Worm (Caenorhabditis elegans): ENCODE measurements around the gene M03F8.6.

M03F8.6 gene

ce11 chrV:5917707-5918106 is 36.9 kb downstream of the M03F8.6 start, which contains the start of gene lrpr-1 (continued):
- TF ChIP-seq jun-1 (tag; optimal IDR thresholded peaks at IDR 0.05) (peak; percentile 30), daf-16 (GFP tag; optimal IDR thresholded peaks at IDR 0.05) (peak in 1 of 2 experiments; percentile 49), daf-16 (tag; optimal IDR thresholded peaks at IDR 0.05) (no peak), aha-1 (tag) (peak; percentile 84), mdt-29 (GFP tag; IDR thresholded peaks at IDR 0.05) (0 out of 2 replicates have a peak, but pooled peaks have one; percentile 23), fos-1 (tag; optimal IDR thresholded peaks at IDR 0.05) (no peak), daf-8 (GFP tag; IDR thresholded peaks at IDR 0.05) (no peak), tag-97 (GFP tag; IDR thresholded peaks at IDR 0.05) (peak; percentile 81; the same call in 1 of the 2 replicates), F26F4.8 (GFP tag; conservative IDR thresholded peaks at IDR 0.05) (no peak), F49E8.2 (tag; optimal IDR thresholded peaks at IDR 0.05; ENCODE audit: borderline replicate concordance) (peak; percentile 52), ceh-44 (GFP tag; IDR thresholded peaks at IDR 0.05) (0 out of 2 replicates have a peak, but pooled peaks have one; percentile 18), mes-2 (tag; optimal IDR thresholded peaks at IDR 0.05; ENCODE audit: poor library complexity, severe bottlenecking) (peak; percentile 99), hlh-30 (tag; optimal IDR thresholded peaks at IDR 0.05; ENCODE audit: insufficient read depth) (peak; percentile 52), lin-13 (GFP tag; optimal IDR thresholded peaks at IDR 0.05) (peak; percentile 12), pha-4 (GFP tag; IDR thresholded peaks at IDR 0.05) (no peak), pha-4 (tag; optimal IDR thresholded peaks at IDR 0.05) (no peak), duxl-1 (tag; optimal IDR thresholded peaks at IDR 0.05; ENCODE audit: poor library complexity) (peak; percentile 38), madf-9 (GFP tag; conservative IDR thresholded peaks at IDR 0.05) (peak; percentile 85), hmg-1.1 (GFP tag; IDR thresholded peaks at IDR 0.05) (peak; percentile 66), nhr-6 (tag; optimal IDR thresholded peaks at IDR 0.05) (peak; percentile 75), egl-43 (GFP tag; IDR thresholded peaks at IDR 0.05) (no peak), D1046.2 (GFP tag; IDR thresholded peaks at IDR 0.05) (0 out of 2 replicates have a peak, but pooled peaks have one; percentile 49)

- TF ChIP-seq aha-1 (tag): no peak
- no peak for TF ChIP-seq dve-1 (tag; optimal IDR thresholded peaks at IDR 0.05; ENCODE audit: insufficient read depth)
- no peak for TF ChIP-seq skn-1 (tag; optimal IDR thresholded peaks at IDR 0.05)
- no peak for TF ChIP-seq lin-29 (GFP tag; IDR thresholded peaks at IDR 0.05)
- TF ChIP-seq unc-62 (GFP tag; optimal IDR thresholded peaks at IDR 0.05 in 1 of 2): peak in 1 of 2 experiments; percentile 90
- no peak for TF ChIP-seq unc-62 (tag; optimal IDR thresholded peaks at IDR 0.05)
- TF ChIP-seq nhr-237 (tag; optimal IDR thresholded peaks at IDR 0.05): no peak
- no peak for TF ChIP-seq F49E8.2 (tag; optimal IDR thresholded peaks at IDR 0.05; ENCODE audit: borderline replicate concordance)
These were observed 37.8 kb downstream of the M03F8.6 start for ce11 chrV:5916862-5917261.

ce11 chrV:5912426-5912825 is 42.2 kb downstream of the M03F8.6 start, which contains the start of gene C04E6.13:
TSS of gene C04E6.13 (plus strand) at chrV:5912726.
- TF ChIP-seq aha-1 (tag) (no peak), nhr-28 (tag; optimal IDR thresholded peaks at IDR 0.05) (no peak), unc-62 (GFP tag; optimal IDR thresholded peaks at IDR 0.05 in 1 of 2) (peak in 1 of 2 experiments; percentile 15), unc-62 (tag; optimal IDR thresholded peaks at IDR 0.05) (no peak), nhr-111 (GFP tag; optimal IDR thresholded peaks at IDR 0.05) (no peak), ces-1 (GFP tag; optimal IDR thresholded peaks at IDR 0.05) (no peak), F44E2.7 (GFP tag; IDR thresholded peaks at IDR 0.05) (no peak), dmd-9 (GFP tag; IDR thresholded peaks at IDR 0.05) (no peak)

ce11 chrV:5907090-5907489 is 47.6 kb downstream of the M03F8.6 start, which contains the start of gene C04E6.4:
TSS of gene C04E6.4 (plus strand) at chrV:5907390.
- TF ChIP-seq mdt-29 (GFP tag; IDR thresholded peaks at IDR 0.05) (no peak), fkh-10 (GFP tag; optimal IDR thresholded peaks at IDR 0.05) (no peak), arid-1 (GFP tag; conservative IDR thresholded peaks at IDR 0.05) (no peak), dve-1 (tag; optimal IDR thresholded peaks at IDR 0.05; ENCODE audit: insufficient read depth) (no peak), unc-39 (tag; optimal IDR thresholded peaks at IDR 0.05) (no peak), nhr-10 (tag; optimal IDR thresholded peaks at IDR 0.05) (no peak), nhr-11 (tag; optimal IDR thresholded peaks at IDR 0.05) (no peak), Y75B8A.6 (GFP tag; IDR thresholded peaks at IDR 0.05) (no peak), lim-7 (GFP tag; IDR thresholded peaks at IDR 0.05) (no peak), nhr-42 (GFP tag; IDR thresholded peaks at IDR 0.05) (no peak), spr-1 (tag; optimal IDR thresholded peaks at IDR 0.05) (no peak)
